Fruit fly (Drosophila melanogaster) whole organism, embryonic: ENCODE results near the gene CG44044.

Experiments
- CG1529 ChIP-seq: fragments of 200-800 bp; sonication (Bioruptor generic); optimal IDR thresholded peaks from 3 replicates; lab custom pipeline; 2018; ENCODE audit warnings: missing biosample characterization, missing genetic modification characterization
- CG9932 ChIP-seq: fragments of 200-800 bp; sonication (Bioruptor generic); IDR thresholded peaks from 2 replicates; pipeline ENCODE4 v1.3.6; 2022; ENCODE audit warnings: missing biosample characterization, missing genetic modification characterization

DNA sequence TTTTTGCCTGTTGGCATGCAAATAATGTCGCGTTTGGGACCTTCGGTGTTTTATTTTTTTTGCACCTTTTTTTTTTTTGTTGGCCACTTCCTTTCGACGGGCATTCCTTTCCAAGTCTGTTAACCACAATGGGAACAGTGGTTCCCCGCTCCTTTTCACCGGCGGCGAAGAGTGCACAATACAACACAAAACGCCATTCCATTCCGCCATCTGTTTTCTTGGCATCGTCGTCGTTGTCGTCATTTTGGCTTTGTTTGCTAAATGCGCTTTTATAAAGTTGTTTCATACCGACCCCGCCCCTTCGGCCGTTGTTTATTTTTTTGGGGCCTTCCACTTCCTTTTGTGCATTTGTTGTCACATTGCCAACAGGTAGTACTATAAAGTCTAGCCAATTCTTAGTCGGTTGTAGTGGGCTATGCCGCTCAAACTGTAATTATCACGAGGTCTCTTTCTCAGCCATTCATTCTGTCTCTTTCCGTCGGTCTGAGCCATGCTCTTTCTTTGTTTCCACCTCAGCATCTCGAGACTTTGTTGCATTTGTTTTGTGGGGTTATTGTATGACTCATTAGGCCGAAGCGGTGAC, 31.3 kb upstream of the CG44044 start:
- TF ChIP-seq CG9932 (GFP tag; lab: Robert Waterston, UW) (no peak), CG1529 (GFP tag; lab: Kevin White, UChicago) (no peak)
